Worm (Caenorhabditis elegans): ENCODE data around the gene bath-15.
A peak's percentile ranks its signal among the peaks of the same experiment; 100 is the strongest.

Gene bath-15

ce11 chrIII:7725483-7726250 is 50.2 kb downstream of the bath-15 start:
- TF ChIP-seq pha-2 (tag; optimal IDR thresholded peaks at IDR 0.05) (no peak), tbx-7 (tag; optimal IDR thresholded peaks at IDR 0.05) (no peak), unc-42 (tag; optimal IDR thresholded peaks at IDR 0.05) (peak; percentile 54), sox-2 (GFP tag; IDR thresholded peaks at IDR 0.05) (peak; percentile 47), ceh-31 (tag; optimal IDR thresholded peaks at IDR 0.05) (peak; percentile 18), C08G9.2 (tag; optimal IDR thresholded peaks at IDR 0.05) (no peak), nfya-1 (tag; optimal IDR thresholded peaks at IDR 0.05) (peak; percentile 34), ama-1 (optimal IDR thresholded peaks at IDR 0.05) (no peak), odd-2 (tag; optimal IDR thresholded peaks at IDR 0.05) (no peak), ceh-22 (tag; optimal IDR thresholded peaks at IDR 0.05) (no peak)
